Worm (Caenorhabditis elegans): ENCODE data around the gene sre-45.

sre-45 gene

DNA sequence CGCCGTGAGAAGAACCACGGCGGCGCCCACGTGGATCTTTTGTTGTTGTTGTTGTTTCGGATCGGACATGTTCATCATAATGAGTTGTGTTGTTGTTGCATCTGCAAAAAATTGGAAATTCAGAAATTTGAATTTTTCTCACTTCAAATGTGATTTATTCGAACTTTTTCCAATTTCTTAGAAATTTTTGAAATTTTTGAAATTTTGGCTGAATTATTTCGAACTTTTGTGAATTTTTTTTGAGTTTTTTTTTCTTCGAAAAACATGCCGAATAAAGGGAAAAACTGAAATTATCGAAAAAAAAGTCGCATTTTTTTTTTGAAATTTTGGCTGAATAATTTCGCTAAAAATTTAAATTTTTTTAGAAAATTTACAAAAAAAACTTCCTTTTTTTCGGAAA lies 13.4 kb downstream of the sre-45 start, which contains the start of gene snx-14:
snx-14 (minus strand) TSS at position 101 of the 400 bp plus-strand sequence.
- TF ChIP-seq lsy-2 (tag; optimal IDR thresholded peaks at IDR 0.05) (no peak), egl-27 (tag; optimal IDR thresholded peaks at IDR 0.05) (no peak), R02D3.7 (tag; optimal IDR thresholded peaks at IDR 0.05) (no peak), fos-1 (tag; optimal IDR thresholded peaks at IDR 0.05) (no peak), unc-62 (GFP tag; optimal IDR thresholded peaks at IDR 0.05) (no peak), lin-13 (GFP tag; optimal IDR thresholded peaks at IDR 0.05) (no peak), nhr-25 (tag; optimal IDR thresholded peaks at IDR 0.05) (no peak), elt-1 (tag; optimal IDR thresholded peaks at IDR 0.05) (no peak), nhr-237 (tag; optimal IDR thresholded peaks at IDR 0.05) (no peak), nhr-23 (tag; optimal IDR thresholded peaks at IDR 0.05) (no peak), nhr-77 (tag; optimal IDR thresholded peaks at IDR 0.05) (no peak), nhr-6 (tag; optimal IDR thresholded peaks at IDR 0.05) (no peak), sma-3 (GFP tag; optimal IDR thresholded peaks at IDR 0.05) (no peak), lin-39 (tag; optimal IDR thresholded peaks at IDR 0.05) (no peak), C34F6.9 (tag; optimal IDR thresholded peaks at IDR 0.05) (no peak), ztf-1 (GFP tag; conservative IDR thresholded peaks at IDR 0.05) (no peak)

- TF ChIP-seq snpc-4 (tag; optimal IDR thresholded peaks at IDR 0.05) (no peak), ama-1 (optimal IDR thresholded peaks at IDR 0.05) (no peak), ceh-82 (tag; optimal IDR thresholded peaks at IDR 0.05) (no peak), nhr-25 (tag; optimal IDR thresholded peaks at IDR 0.05) (no peak), blmp-1 (tag; optimal IDR thresholded peaks at IDR 0.05; ENCODE audit: insufficient read depth) (no peak), nhr-21 (tag; optimal IDR thresholded peaks at IDR 0.05) (no peak), Y55F3AM.14 (GFP tag; optimal IDR thresholded peaks at IDR 0.05) (no peak), C34F6.9 (tag; optimal IDR thresholded peaks at IDR 0.05) (no peak), ZK546.5 (tag; optimal IDR thresholded peaks at IDR 0.05) (no peak), unc-55 (GFP tag; optimal IDR thresholded peaks at IDR 0.05) (no peak), nhr-237 (tag; optimal IDR thresholded peaks at IDR 0.05) (no peak), nhr-77 (tag; optimal IDR thresholded peaks at IDR 0.05) (no peak), lsy-2 (tag; optimal IDR thresholded peaks at IDR 0.05) (no peak), ztf-1 (GFP tag; conservative IDR thresholded peaks at IDR 0.05) (no peak), ztf-11 (tag; optimal IDR thresholded peaks at IDR 0.05) (no peak), crh-2 (tag; optimal IDR thresholded peaks at IDR 0.05) (no peak), lin-39 (tag; optimal IDR thresholded peaks at IDR 0.05) (no peak), nhr-6 (tag; optimal IDR thresholded peaks at IDR 0.05) (no peak)
These were observed 23.3 kb downstream of the sre-45 start, which contains the start of the genes noa-1 and Y48E1B.17 for ce11 chrII:13540956-13541355. TSS of gene noa-1 (minus strand) at chrII:13541056. TSS of gene Y48E1B.17 (minus strand) at chrII:13541084.

DNA sequence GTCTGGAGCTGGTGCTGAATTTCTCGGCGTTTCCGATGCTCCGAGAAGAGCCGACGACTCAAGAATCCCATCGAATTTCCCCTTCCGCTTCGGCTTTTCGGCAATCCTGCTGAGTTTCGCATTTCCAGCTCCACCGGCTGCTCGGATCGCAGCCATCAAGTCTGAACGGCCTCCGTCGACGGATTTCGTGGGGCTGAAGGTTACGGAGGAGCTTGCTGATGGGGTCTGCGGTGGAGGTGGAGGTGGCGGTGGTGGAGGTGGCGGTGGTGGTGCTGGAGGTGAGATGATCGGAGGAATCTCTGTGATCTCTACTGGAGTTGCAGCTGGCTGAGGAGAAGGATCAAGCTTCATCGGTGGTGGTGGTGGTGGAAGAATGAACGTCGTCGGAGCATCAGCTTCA lies 25.3 kb downstream of the sre-45 start:
- no peak for TF ChIP-seq ceh-82 (tag; optimal IDR thresholded peaks at IDR 0.05)
- TF ChIP-seq nhr-25 (tag; optimal IDR thresholded peaks at IDR 0.05) = no peak
- TF ChIP-seq lsy-2 (tag; optimal IDR thresholded peaks at IDR 0.05) = no peak
- TF ChIP-seq elt-3 (tag; optimal IDR thresholded peaks at IDR 0.05) = no peak
- no peak for TF ChIP-seq lin-39 (tag; optimal IDR thresholded peaks at IDR 0.05)
- TF ChIP-seq sma-3 (GFP tag; optimal IDR thresholded peaks at IDR 0.05) = no peak

ce11 chrII:13547545-13547944 lies 29.8 kb downstream of the sre-45 start, which contains the start of gene ddl-2:
TSS of gene ddl-2 (minus strand) at chrII:13547645.
- no peak for TF ChIP-seq peb-1 (tag; optimal IDR thresholded peaks at IDR 0.05)

DNA sequence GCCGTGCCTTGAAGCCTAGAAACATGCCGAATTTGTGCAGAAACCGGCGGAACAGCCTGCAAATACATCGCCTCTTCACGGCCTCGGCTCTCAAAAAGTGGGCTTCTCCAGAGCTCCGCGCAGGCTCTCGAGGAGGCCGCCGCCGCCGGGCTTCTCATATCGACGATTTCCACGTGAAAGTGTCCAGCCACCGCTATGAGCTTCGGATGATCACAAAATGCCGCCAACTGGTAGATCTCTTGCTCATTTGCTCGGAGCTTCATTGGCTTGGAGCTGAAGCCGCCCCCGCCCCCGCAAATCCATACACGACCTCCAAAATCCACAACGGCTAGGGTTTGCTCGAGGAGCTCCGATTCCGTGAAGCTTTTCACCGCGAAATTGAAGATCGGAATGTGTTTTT lies 42.9 kb downstream of the sre-45 start:
- TF ChIP-seq aly-2 (tag; optimal IDR thresholded peaks at IDR 0.05) (no peak), unc-39 (tag; optimal IDR thresholded peaks at IDR 0.05) (no peak), nhr-21 (tag; optimal IDR thresholded peaks at IDR 0.05) (no peak), nhr-129 (tag; optimal IDR thresholded peaks at IDR 0.05) (no peak), nhr-23 (tag; optimal IDR thresholded peaks at IDR 0.05) (no peak), mdl-1 (tag; optimal IDR thresholded peaks at IDR 0.05) (no peak), ama-1 (optimal IDR thresholded peaks at IDR 0.05) (no peak), nhr-77 (tag; optimal IDR thresholded peaks at IDR 0.05) (no peak), egl-27 (tag; optimal IDR thresholded peaks at IDR 0.05) (no peak), unc-62 (GFP tag; optimal IDR thresholded peaks at IDR 0.05) (no peak), lin-11 (tag; optimal IDR thresholded peaks at IDR 0.05) (no peak), R02D3.7 (tag; optimal IDR thresholded peaks at IDR 0.05) (no peak)

Data from whole organism, L2 larva.